Fruit fly (Drosophila melanogaster) whole organism, embryonic: ENCODE measurements around the gene Dlic.

Experiments
- ATbp ChIP-seq: fragments of 200-800 bp; sonication (Bioruptor generic); optimal IDR thresholded peaks from 2 replicates; lab custom pipeline; 2017; ENCODE audit warnings: missing biosample characterization, mild to moderate bottlenecking, missing genetic modification characterization, missing genetic modification reagents
- Atf3 ChIP-seq: fragments of 200-800 bp; sonication (Bioruptor generic); optimal IDR thresholded peaks from 3 replicates; lab custom pipeline; 2016; ENCODE audit warnings: missing biosample characterization, missing genetic modification characterization
- Awh ChIP-seq: fragments of 200-800 bp; sonication (Bioruptor generic); IDR thresholded peaks from 2 replicates; pipeline ENCODE4, ENCODE4 v1.3.6; 2022; ENCODE audit warnings: missing biosample characterization, missing genetic modification characterization
- CG11456 ChIP-seq: fragments of 200-800 bp; sonication (Bioruptor generic); IDR thresholded peaks from 3 replicates; pipeline ENCODE4 v1.3.6; 2022; ENCODE audit warnings: missing biosample characterization, missing genetic modification characterization
- CG14667 ChIP-seq: fragments of 200-800 bp; sonication (Bioruptor generic); IDR thresholded peaks from 2 replicates; pipeline ENCODE4 v1.3.6; 2022; ENCODE audit warnings: missing biosample characterization, missing genetic modification characterization
- CG17385 ChIP-seq: fragments of 200-800 bp; sonication (Bioruptor generic); optimal IDR thresholded peaks from 3 replicates; lab custom pipeline; 2018; ENCODE audit warnings: missing biosample characterization, mild to moderate bottlenecking, missing genetic modification characterization
- CG18262 ChIP-seq: fragments of 200-800 bp; optimal IDR thresholded peaks from 3 replicates; lab custom pipeline; 2019; ENCODE audit warnings: missing biosample characterization, mild to moderate bottlenecking, missing genetic modification characterization, moderate library complexity
- CG2129 ChIP-seq: fragments of 200-800 bp; sonication (Bioruptor generic); IDR thresholded peaks from 2 replicates; pipeline ENCODE4 v1.3.6; 2022; ENCODE audit warnings: missing biosample characterization, missing genetic modification characterization; ENCODE audit not compliant: partially characterized antibody
- CG4360 ChIP-seq: fragments of 200-800 bp; sonication (Bioruptor generic); IDR thresholded peaks from 2 replicates; pipeline ENCODE4 v1.3.6; 2022; ENCODE audit warnings: missing biosample characterization, missing genetic modification characterization
- CG5180 ChIP-seq: fragments of 200-800 bp; sonication (Bioruptor generic); optimal IDR thresholded peaks from 3 replicates; lab custom pipeline; 2017; ENCODE audit warnings: missing biosample characterization, missing genetic modification characterization, mild to moderate bottlenecking, moderate library complexity, missing genetic modification reagents
- CG6765 ChIP-seq: fragments of 200-800 bp; sonication (Bioruptor generic); optimal IDR thresholded peaks from 3 replicates; lab custom pipeline; 2017; ENCODE audit warnings: missing biosample characterization, mild to moderate bottlenecking, missing genetic modification characterization
- CG7271 ChIP-seq: fragments of 200-800 bp; sonication (Bioruptor generic); optimal IDR thresholded peaks from 2 replicates; lab custom pipeline; 2018; ENCODE audit warnings: missing biosample characterization, mild to moderate bottlenecking, missing genetic modification characterization, moderate library complexity
- Camta ChIP-seq: fragments of 200-800 bp; sonication (Bioruptor generic); optimal IDR thresholded peaks from 2 replicates; lab custom pipeline; 2016; ENCODE audit warnings: missing biosample characterization, missing genetic modification characterization
- D ChIP-seq, 2 experiments: fragments of 200-800 bp in 1 of 2; fragments of >200 bp in 1 of 2; sonication (Bioruptor generic) in 1 of 2; optimal IDR thresholded peaks; 2 replicates in 1 of 2; 3 replicates in 1 of 2; lab custom pipeline; 2017; ENCODE audit warnings: mild to moderate bottlenecking in 1 of 2, missing biosample characterization in 1 of 2, missing genetic modification characterization in 1 of 2, missing genetic modification reagents in 1 of 2
- Dip2 ChIP-seq: fragments of 200-800 bp; sonication (Bioruptor generic); IDR thresholded peaks from 2 replicates; pipeline ENCODE4 v1.3.6; 2022; ENCODE audit warnings: missing biosample characterization, missing genetic modification characterization
- Dip3 ChIP-seq: fragments of 200-800 bp; sonication (Bioruptor generic); optimal IDR thresholded peaks from 3 replicates; lab custom pipeline; 2016; ENCODE audit warnings: missing biosample characterization, missing genetic modification characterization
- ERR ChIP-seq: fragments of 200-800 bp; sonication (Bioruptor generic); optimal IDR thresholded peaks from 2 replicates; lab custom pipeline; 2016; ENCODE audit warnings: missing biosample characterization, missing genetic modification characterization
- Ets65A ChIP-seq: fragments of 200-800 bp; sonication (Bioruptor generic); peaks from one replicate; lab custom pipeline; 2016; ENCODE audit warnings: missing biosample characterization, missing genetic modification characterization
- H2.0 ChIP-seq: fragments of 200-800 bp; sonication (Bioruptor generic); IDR thresholded peaks from 2 replicates; pipeline ENCODE4 v1.3.6; 2022; ENCODE audit warnings: missing biosample characterization, missing genetic modification characterization
- Hey ChIP-seq: fragments of 200-800 bp; sonication (Bioruptor generic); optimal IDR thresholded peaks from 3 replicates; lab custom pipeline; 2018; ENCODE audit warnings: missing biosample characterization, mild to moderate bottlenecking, missing genetic modification characterization
- Hr51 ChIP-seq, 2 experiments: fragments of 200-800 bp; sonication (Bioruptor generic); optimal IDR thresholded peaks; 2 replicates in 1 of 2; 3 replicates in 1 of 2; lab custom pipeline; 2016 to 2018; ENCODE audit warnings: missing biosample characterization in 2 of 2, missing genetic modification characterization in 2 of 2, mild to moderate bottlenecking in 1 of 2, moderate library complexity in 1 of 2
- Hsf ChIP-seq: fragments of 200-800 bp; sonication (Bioruptor generic); optimal IDR thresholded peaks from 3 replicates; lab custom pipeline; 2016; ENCODE audit warnings: missing biosample characterization, missing genetic modification characterization
- NC2β ChIP-seq: fragments of 200-800 bp; sonication (Bioruptor generic); optimal IDR thresholded peaks from 2 replicates; lab custom pipeline; 2016; ENCODE audit warnings: missing biosample characterization, missing genetic modification characterization
- Poxn ChIP-seq: fragments of 200-800 bp; sonication (Bioruptor generic); IDR thresholded peaks from 2 replicates; pipeline ENCODE4 v1.3.6; 2022; ENCODE audit warnings: missing biosample characterization, missing genetic modification characterization
- Side ChIP-seq: fragments of 200-800 bp; sonication (Bioruptor generic); optimal IDR thresholded peaks from 2 replicates; lab custom pipeline; 2016; ENCODE audit warnings: missing biosample characterization, missing genetic modification characterization
- Sin3A ChIP-seq: fragments of >200 bp; optimal IDR thresholded peaks from 2 replicates; lab custom pipeline; 2018
- Usf ChIP-seq: fragments of 200-800 bp; sonication (Bioruptor generic); optimal IDR thresholded peaks from 2 replicates; lab custom pipeline; 2017; ENCODE audit warnings: missing genotype, missing biosample characterization, missing genetic modification characterization
- ac ChIP-seq: fragments of 200-800 bp; sonication (Bioruptor generic); optimal IDR thresholded peaks from 3 replicates; lab custom pipeline; 2017; ENCODE audit warnings: missing biosample characterization, mild to moderate bottlenecking, missing genetic modification characterization
- ato ChIP-seq: fragments of 200-800 bp; sonication (Bioruptor generic); IDR thresholded peaks from 2 replicates; pipeline ENCODE4 v1.3.6; 2022; ENCODE audit warnings: missing biosample characterization, missing genetic modification characterization; ENCODE audit not compliant: partially characterized antibody
- cad ChIP-seq: fragments of >200 bp; optimal IDR thresholded peaks from 2 replicates; lab custom pipeline; 2017; ENCODE audit warnings: missing biosample characterization, missing genetic modification characterization
- cas ChIP-seq: fragments of 200-800 bp; sonication (Bioruptor generic); IDR thresholded peaks from 2 replicates; pipeline ENCODE4 v1.3.6; 2022; ENCODE audit warnings: missing biosample characterization, missing genetic modification characterization
- chn ChIP-seq: fragments of 200-800 bp; sonication (Bioruptor generic); optimal IDR thresholded peaks from 2 replicates; lab custom pipeline; 2016; ENCODE audit warnings: missing biosample characterization, missing genetic modification characterization
- dysf ChIP-seq: fragments of 200-800 bp; sonication (Bioruptor generic); IDR thresholded peaks from 3 replicates; pipeline ENCODE4 v1.3.6; 2022; ENCODE audit warnings: missing biosample characterization, missing genetic modification characterization
- fru ChIP-seq: fragments of >200 bp; optimal IDR thresholded peaks from 2 replicates; lab custom pipeline; 2017
- gsb ChIP-seq: fragments of 200-800 bp; sonication (Bioruptor generic); IDR thresholded peaks from 2 replicates; pipeline ENCODE4 v1.3.6; 2022; ENCODE audit warnings: missing biosample characterization, missing genetic modification characterization
- hth ChIP-seq: fragments of >200 bp; optimal IDR thresholded peaks from 2 replicates; lab custom pipeline; 2017; ENCODE audit warnings: inconsistent platforms
- kni ChIP-seq: fragments of 200-800 bp; sonication (Bioruptor generic); optimal IDR thresholded peaks from 3 replicates; lab custom pipeline; 2017; ENCODE audit warnings: mild to moderate bottlenecking, missing biosample characterization, missing genetic modification reagents, missing genetic modification characterization
- maf-S ChIP-seq: fragments of 200-800 bp; sonication (Bioruptor generic); optimal IDR thresholded peaks from 2 replicates; lab custom pipeline; 2016; ENCODE audit warnings: missing biosample characterization, missing genetic modification characterization
- nerfin-1 ChIP-seq: fragments of 200-800 bp; sonication (Bioruptor generic); optimal IDR thresholded peaks from 3 replicates; lab custom pipeline; 2019; ENCODE audit warnings: missing biosample characterization, mild to moderate bottlenecking, missing genetic modification characterization, moderate library complexity
- pan ChIP-seq, 4 experiments: fragments of >200 bp in 3 of 4; fragments of 200-800 bp in 1 of 4; sonication (Bioruptor generic) in 1 of 4; optimal IDR thresholded peaks in 3 of 4; IDR thresholded peaks in 1 of 4; 2 replicates each; pipeline versions ENCODE4 v1.3.6 to Lab custom; 2017 to 2022; ENCODE audit warnings: missing biosample characterization in 2 of 4, missing genetic modification characterization in 2 of 4, mixed read lengths in 1 of 4
- pb ChIP-seq: fragments of 200-800 bp; sonication (Bioruptor generic); optimal IDR thresholded peaks from 3 replicates; lab custom pipeline; 2016; ENCODE audit warnings: missing biosample characterization, missing genetic modification characterization
- pita ChIP-seq: fragments of 200-800 bp; sonication (Bioruptor generic); optimal IDR thresholded peaks from 2 replicates; lab custom pipeline; 2017; ENCODE audit warnings: missing biosample characterization, mild to moderate bottlenecking, missing genetic modification characterization
- rib ChIP-seq: fragments of 200-800 bp; sonication (Bioruptor generic); IDR thresholded peaks from 2 replicates; pipeline ENCODE4 v1.3.6; 2022; ENCODE audit warnings: missing biosample characterization, missing genetic modification characterization
- scrt ChIP-seq: fragments of 200-800 bp; sonication (Bioruptor generic); optimal IDR thresholded peaks from 2 replicates; lab custom pipeline; 2018; ENCODE audit warnings: missing biosample characterization, mild to moderate bottlenecking, missing genetic modification characterization, moderate library complexity
- sd ChIP-seq: fragments of 200-800 bp; sonication (Bioruptor generic); optimal IDR thresholded peaks from 3 replicates; lab custom pipeline; 2018; ENCODE audit warnings: missing biosample characterization, mild to moderate bottlenecking, missing genetic modification characterization, moderate library complexity
- sqz ChIP-seq: fragments of 200-800 bp; sonication (Bioruptor generic); optimal IDR thresholded peaks from 3 replicates; lab custom pipeline; 2018; ENCODE audit warnings: missing biosample characterization, mild to moderate bottlenecking, missing genetic modification characterization
- ttk ChIP-seq: fragments of 200-800 bp; sonication (Bioruptor generic); IDR thresholded peaks from 2 replicates; pipeline ENCODE4 v2.1.2; 2022; ENCODE audit warnings: missing biosample characterization, missing genetic modification characterization
- unc-4 ChIP-seq: fragments of 200-800 bp; sonication (Bioruptor generic); IDR thresholded peaks from 2 replicates; pipeline ENCODE4 v1.3.6; 2022; ENCODE audit warnings: missing biosample characterization, missing genetic modification characterization; ENCODE audit not compliant: partially characterized antibody
- unpg ChIP-seq: fragments of 200-800 bp; sonication (Bioruptor generic); optimal IDR thresholded peaks from 3 replicates; lab custom pipeline; 2018; ENCODE audit warnings: missing biosample characterization, mild to moderate bottlenecking, missing genetic modification characterization, moderate library complexity
- vfl ChIP-seq: fragments of 200-800 bp; sonication (Bioruptor generic); optimal IDR thresholded peaks from 2 replicates; lab custom pipeline; 2016; ENCODE audit warnings: missing biosample characterization, missing genetic modification characterization
- wek ChIP-seq: fragments of 200-800 bp; sonication (Bioruptor generic); optimal IDR thresholded peaks from 3 replicates; lab custom pipeline; 2018; ENCODE audit warnings: missing biosample characterization, mild to moderate bottlenecking, missing genetic modification characterization, moderate library complexity

Dlic gene

dm6 chrX:11137566-11138186 is 16.5 kb upstream of the Dlic start, which contains the start of gene CDK2AP1 (continued):
- TF ChIP-seq CG2129 (peak; percentile 27; the same call in 1 of the 2 replicates), Hr51 (GFP tag; optimal IDR thresholded peaks at IDR 0.05; lab: Kevin White, UChicago) (no peak), pb (GFP tag; lab: Kevin White, UChicago) (no peak), vfl (GFP tag; lab: Kevin White, UChicago) (no peak), Dip3 (GFP tag; lab: Kevin White, UChicago) (no peak), D (optimal IDR thresholded peaks at IDR 0.05; lab: Kevin White, UChicago) (no peak), D (GFP tag; optimal IDR thresholded peaks at IDR 0.05; lab: Kevin White, UChicago) (no peak), rib (GFP tag; lab: Robert Waterston, UW) (no peak), scrt (GFP tag; lab: Kevin White, UChicago) (no peak), gsb (GFP tag; lab: Robert Waterston, UW) (no peak), ac (GFP tag; lab: Kevin White, UChicago) (no peak), Camta (GFP tag; lab: Kevin White, UChicago) (no peak), Awh (GFP tag; lab: Robert Waterston, UW) (no peak), cad (GFP tag; lab: Kevin White, UChicago) (no peak), chn (GFP tag; lab: Kevin White, UChicago) (peak; percentile 49), nerfin-1 (tag; lab: Kevin White, UChicago) (peak; percentile 10), ato (peak; percentile 80), fru (lab: Kevin White, UChicago) (no peak), Ets65A (GFP tag; lab: Kevin White, UChicago) (peak; percentile 82), wek (GFP tag; lab: Kevin White, UChicago) (no peak), cas (no peak), pan (optimal IDR thresholded peaks at IDR 0.05; lab: Kevin White, UChicago) (no peak), pan (GFP tag; optimal IDR thresholded peaks at IDR 0.05 in 1 of 2, IDR thresholded peaks at IDR 0.05 in 1 of 2) (no peak), unpg (GFP tag; lab: Kevin White, UChicago) (peak; percentile 24), Dip2 (no peak), Hey (tag; lab: Kevin White, UChicago) (no peak), Hsf (GFP tag; lab: Kevin White, UChicago) (peak; percentile 35), Poxn (no peak), dysf (GFP tag; lab: Robert Waterston, UW) (peak; percentile 17; the same call in 1 of the 3 replicates), ERR (no peak), CG4360 (GFP tag; lab: Robert Waterston, UW) (no peak), NC2β (GFP tag; lab: Kevin White, UChicago) (peak; percentile 18), CG17385 (GFP tag; lab: Kevin White, UChicago) (no peak), CG7271 (no peak), Side (GFP tag; lab: Kevin White, UChicago) (peak; percentile 13), sqz (no peak), pita (GFP tag; lab: Kevin White, UChicago) (no peak), ttk (GFP tag; lab: Robert Waterston, UW) (no peak), CG18262 (tag; lab: Kevin White, UChicago) (peak; percentile 9), kni (GFP tag; lab: Kevin White, UChicago) (no peak), CG11456 (no peak), Atf3 (GFP tag; lab: Kevin White, UChicago) (peak; percentile 48), unc-4 (peak; percentile 65), CG6765 (no peak), Sin3A (lab: Kevin White, UChicago) (peak; percentile 19), CG14667 (GFP tag; lab: Robert Waterston, UW) (no peak), sd (tag; lab: Kevin White, UChicago) (no peak), CG5180 (GFP tag; lab: Kevin White, UChicago) (no peak), H2.0 (GFP tag; lab: Robert Waterston, UW) (peak; percentile 35; the same call in 1 of the 2 replicates), ATbp (no peak), maf-S (GFP tag; lab: Kevin White, UChicago) (peak; percentile 10), Usf (GFP tag; lab: Kevin White, UChicago) (no peak), hth (no peak)
